Worm (Caenorhabditis elegans) whole organism, L3 larva: ENCODE measurements around the gene sre-5.
A peak's percentile ranks its signal among the peaks of the same experiment; 100 is the strongest.

Experiments
- R02D3.7 ChIP-seq: fragments of 150-350 bp; optimal IDR thresholded peaks from 2 replicates; lab custom pipeline; 2014; ENCODE audit warnings: missing biosample characterization, missing genetic modification characterization
- ama-1 ChIP-seq: fragments of 150-350 bp; optimal IDR thresholded peaks from 2 replicates; lab custom pipeline; 2018
- egl-5 ChIP-seq: fragments of 150-350 bp; optimal IDR thresholded peaks from 2 replicates; lab custom pipeline; 2017; ENCODE audit warnings: missing biosample characterization, missing genetic modification reagents, missing genetic modification characterization, inconsistent platforms
- elt-1 ChIP-seq: fragments of 150-350 bp; optimal IDR thresholded peaks from 2 replicates; lab custom pipeline; 2014; ENCODE audit warnings: missing biosample characterization, missing genetic modification characterization
- elt-2 ChIP-seq: sonication (generic microtip); optimal IDR thresholded peaks from 2 replicates; lab custom pipeline; 2016; ENCODE audit warnings: missing genetic modification reagents, mild to moderate bottlenecking, missing genetic modification characterization, missing compliant biosample characterization
- hmg-11 ChIP-seq: sonication (generic microtip); optimal IDR thresholded peaks from 2 replicates; lab custom pipeline; 2016; ENCODE audit warnings: missing genetic modification characterization, missing compliant biosample characterization
- nfya-1 ChIP-seq: sonication (generic microtip); optimal IDR thresholded peaks from 2 replicates; lab custom pipeline; 2017; ENCODE audit warnings: missing genetic modification characterization, mild to moderate bottlenecking, missing compliant biosample characterization, antibody characterized with exemption, moderate library complexity; ENCODE audit not compliant: insufficient read depth
- nhr-12 ChIP-seq: fragments of 150-350 bp; optimal IDR thresholded peaks from 2 replicates; lab custom pipeline; 2014; ENCODE audit warnings: missing biosample characterization, missing genetic modification characterization
- nhr-76 ChIP-seq: fragments of 150-350 bp; sonication (generic microtip); optimal IDR thresholded peaks from 5 replicates; lab custom pipeline; 2014; ENCODE audit warnings: missing biosample characterization, missing genetic modification characterization
- pqm-1 ChIP-seq: fragments of 150-350 bp; optimal IDR thresholded peaks from 2 replicates; lab custom pipeline; 2017; ENCODE audit warnings: missing biosample characterization, missing genetic modification characterization, inconsistent platforms
- sea-2 ChIP-seq: fragments of 150-350 bp; sonication (generic microtip); optimal IDR thresholded peaks from 4 replicates; lab custom pipeline; 2014; ENCODE audit warnings: missing biosample characterization, missing genetic modification reagents, missing genetic modification characterization
- skn-1 ChIP-seq: fragments of 150-350 bp; optimal IDR thresholded peaks from 2 replicates; lab custom pipeline; 2014; ENCODE audit warnings: missing biosample characterization, missing genetic modification characterization
- tbx-2 ChIP-seq: sonication (generic microtip); optimal IDR thresholded peaks from 2 replicates; lab custom pipeline; 2016; ENCODE audit warnings: mild to moderate bottlenecking, missing genetic modification characterization, missing compliant biosample characterization
- ztf-11 ChIP-seq: fragments of 150-350 bp; optimal IDR thresholded peaks from 2 replicates; lab custom pipeline; 2014; ENCODE audit warnings: missing biosample characterization, missing genetic modification characterization

Gene sre-5

DNA sequence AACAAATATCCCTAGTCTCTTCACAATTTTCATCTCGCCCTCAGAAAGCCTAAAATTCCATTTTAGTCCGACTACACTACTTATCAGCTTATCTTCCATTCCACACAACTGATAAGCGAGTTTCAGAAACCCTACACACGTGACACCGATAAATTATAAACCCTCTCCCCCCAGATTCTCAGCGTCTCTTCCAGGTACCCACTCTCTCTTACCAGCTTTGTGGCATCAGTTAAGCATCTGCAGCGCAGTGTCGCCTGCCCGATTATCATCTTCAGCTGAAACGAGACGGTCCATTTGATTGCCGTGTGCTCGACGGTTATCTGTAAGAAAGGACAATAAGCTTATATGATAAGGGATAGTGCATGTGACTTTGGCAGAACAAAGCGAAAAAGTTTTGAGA, 46.8 kb downstream of the sre-5 start (continued):
- TF ChIP-seq elt-1 (tag; lab: Kevin White, UChicago): no peak
- no peak for TF ChIP-seq nhr-76 (tag; lab: Kevin White, UChicago)
- TF ChIP-seq ama-1 (lab: Kevin White, UChicago): no peak
- TF ChIP-seq tbx-2 (tag; lab: Kevin White, UChicago): no peak
- peak; percentile 99 for TF ChIP-seq pqm-1 (tag; lab: Kevin White, UChicago)
- TF ChIP-seq nhr-12 (tag; lab: Kevin White, UChicago): no peak
- TF ChIP-seq skn-1 (tag; lab: Kevin White, UChicago): peak; percentile 66
- TF ChIP-seq elt-2: peak; percentile 100
- no peak for TF ChIP-seq hmg-11 (tag; lab: Kevin White, UChicago)
- no peak for TF ChIP-seq ztf-11 (tag; lab: Kevin White, UChicago)
- no peak for TF ChIP-seq R02D3.7 (tag; lab: Kevin White, UChicago)
- TF ChIP-seq, all 47 proteins: peak for 7

DNA sequence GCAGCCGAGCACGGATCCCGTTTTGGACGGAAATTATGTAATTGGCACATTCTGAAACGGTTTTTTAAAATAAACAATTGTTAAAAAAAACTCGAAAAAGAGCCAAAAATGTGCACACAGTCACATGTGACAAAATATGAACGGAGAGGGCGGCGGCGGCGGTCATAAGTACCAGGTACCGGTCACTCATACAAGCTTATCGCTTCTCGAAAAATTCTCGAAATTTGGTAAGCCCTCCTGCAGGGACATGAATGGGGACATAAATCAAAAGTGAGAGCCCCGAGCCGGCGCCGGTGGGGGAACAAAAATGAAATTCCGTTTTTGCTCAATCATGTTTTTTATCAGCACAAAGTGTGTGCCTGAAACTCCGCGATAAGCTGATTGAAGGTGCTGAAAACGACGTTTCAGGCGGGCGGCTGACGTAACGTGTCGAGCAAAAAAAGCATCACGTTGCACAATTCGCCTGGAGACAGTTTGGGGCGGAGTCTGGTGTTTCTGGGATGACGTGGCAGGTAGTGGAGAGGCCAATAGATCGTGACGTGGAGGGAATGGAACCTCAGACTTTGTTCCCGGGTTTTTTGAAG, 48.1 kb downstream of the sre-5 start, which contains the start of gene ltah-1.2:
Gene ltah-1.2, minus strand, starts transcription at position 51 of the 584 bp plus-strand sequence.
- no peak for TF ChIP-seq sea-2 (GFP tag; lab: Kevin White, UChicago)
- no peak for TF ChIP-seq tbx-2 (tag; lab: Kevin White, UChicago)
- TF ChIP-seq egl-5 (tag; lab: Kevin White, UChicago): no peak
- peak; percentile 38 for TF ChIP-seq nfya-1
- peak; percentile 90 for TF ChIP-seq elt-2
- peak; percentile 43 for TF ChIP-seq pqm-1 (tag; lab: Kevin White, UChicago)
